Fruit fly (Drosophila melanogaster) whole organism, wandering third instar larva: ENCODE measurements around the gene CG43307.

Source experiments
- CrebA ChIP-seq: fragments of 200-800 bp; sonication (Bioruptor generic); optimal IDR thresholded peaks from 2 replicates; lab custom pipeline; 2016; ENCODE audit warnings: missing biosample characterization, mild to moderate bottlenecking, missing genetic modification characterization, borderline replicate concordance
- Hr78 ChIP-seq: fragments of >200 bp; optimal IDR thresholded peaks from 2 replicates; lab custom pipeline; 2017; ENCODE audit warnings: missing biosample characterization, missing genetic modification characterization
- Myc ChIP-seq: fragments of >200 bp; optimal IDR thresholded peaks from 2 replicates; lab custom pipeline; 2017
- N ChIP-seq: fragments of >200 bp; optimal IDR thresholded peaks from 2 replicates; lab custom pipeline; 2018; ENCODE audit warnings: missing biosample characterization, missing external identifiers, missing genetic modification characterization
- OdsH ChIP-seq: fragments of 200-800 bp; sonication (Bioruptor generic); optimal IDR thresholded peaks from 2 replicates; lab custom pipeline; 2016; ENCODE audit warnings: missing biosample characterization, mild to moderate bottlenecking, missing genetic modification characterization
- Sp1 ChIP-seq: fragments of 200-800 bp; sonication (Bioruptor generic); optimal IDR thresholded peaks from 3 replicates; lab custom pipeline; 2019; ENCODE audit warnings: missing biosample characterization, mild to moderate bottlenecking, missing genetic modification characterization, moderate library complexity
- br ChIP-seq: fragments of 200-800 bp; sonication (Bioruptor generic); optimal IDR thresholded peaks from 2 replicates; lab custom pipeline; 2016; ENCODE audit warnings: missing biosample characterization, missing genetic modification characterization
- h ChIP-seq: fragments of 200-800 bp; sonication (Bioruptor generic); optimal IDR thresholded peaks from 3 replicates; lab custom pipeline; 2016; ENCODE audit warnings: missing biosample characterization, mild to moderate bottlenecking, missing genetic modification characterization
- lola ChIP-seq: fragments of >200 bp; optimal IDR thresholded peaks from 2 replicates; lab custom pipeline; 2017; ENCODE audit warnings: missing biosample characterization, missing genetic modification characterization
- pan ChIP-seq: fragments of >200 bp; optimal IDR thresholded peaks from 2 replicates; lab custom pipeline; 2017
- psq ChIP-seq: fragments of 200-800 bp; sonication (Bioruptor generic); optimal IDR thresholded peaks from 3 replicates; lab custom pipeline; 2017; ENCODE audit warnings: missing biosample characterization, mild to moderate bottlenecking, missing genetic modification characterization, moderate library complexity
- sv ChIP-seq: fragments of 200-800 bp; sonication (Bioruptor generic); optimal IDR thresholded peaks from 3 replicates; lab custom pipeline; 2016; ENCODE audit warnings: missing biosample characterization, missing genetic modification characterization

dm6 chr2L:5778157-5778556, 33.2 kb upstream of the CG43307 start:
- no peak for TF ChIP-seq N (GFP tag; lab: Kevin White, UChicago)
- no peak for TF ChIP-seq sv (GFP tag; lab: Kevin White, UChicago)
- TF ChIP-seq CrebA: no peak
- no peak for TF ChIP-seq pan (lab: Kevin White, UChicago)
- no peak for TF ChIP-seq br (GFP tag; lab: Kevin White, UChicago)
- TF ChIP-seq lola: no peak
- TF ChIP-seq psq (GFP tag; lab: Kevin White, UChicago): no peak
- TF ChIP-seq Myc (lab: Kevin White, UChicago): no peak
- no peak for TF ChIP-seq h (GFP tag; lab: Kevin White, UChicago)
- TF ChIP-seq Sp1: no peak
- no peak for TF ChIP-seq Hr78 (GFP tag; lab: Kevin White, UChicago)
- no peak for TF ChIP-seq OdsH (GFP tag; lab: Kevin White, UChicago)
